Worm (Caenorhabditis elegans) whole organism, early embryonic: Measurements from ENCODE around the gene nhr-142.

Source experiments
- ama-1 ChIP-seq: fragments of 150-350 bp; optimal IDR thresholded peaks from 2 replicates; lab custom pipeline; 2014
- ceh-36 ChIP-seq: sonication (generic microtip); optimal IDR thresholded peaks from 2 replicates; lab custom pipeline; 2016; ENCODE audit warnings: missing genetic modification characterization, inconsistent platforms, missing compliant biosample characterization
- ets-7 ChIP-seq: sonication (generic microtip); optimal IDR thresholded peaks from 2 replicates; lab custom pipeline; 2016; ENCODE audit warnings: missing genotype, missing genetic modification characterization, missing compliant biosample characterization
- hnd-1 ChIP-seq: sonication (generic microtip); optimal IDR thresholded peaks from 2 replicates; lab custom pipeline; 2016; ENCODE audit warnings: missing genetic modification characterization, missing compliant biosample characterization

DNA sequence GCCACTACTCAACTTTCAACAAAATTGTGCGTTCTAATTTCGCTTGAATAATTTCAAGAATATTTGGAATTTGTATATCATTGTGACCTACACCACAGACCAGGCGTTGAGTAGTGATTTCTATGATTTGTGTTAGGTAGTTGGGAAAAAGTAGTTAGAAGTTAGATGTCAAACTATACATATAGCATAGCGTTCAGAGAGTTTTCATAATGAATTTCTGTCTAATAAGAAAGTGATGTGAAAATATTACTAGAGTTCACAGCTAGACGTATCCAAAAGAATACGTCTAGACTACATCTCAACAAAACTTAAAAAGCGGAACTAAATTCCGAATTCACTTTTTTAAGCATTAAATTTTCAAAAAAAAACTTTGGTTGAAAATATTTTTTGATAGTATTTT lies 45.0 kb upstream of the nhr-142 start:
- no peak for TF ChIP-seq hnd-1
- TF ChIP-seq ama-1, result no peak
- no peak for TF ChIP-seq ceh-36 (tag; lab: Kevin White, UChicago)
- no peak for TF ChIP-seq ets-7
